Fruit fly (Drosophila melanogaster) whole organism, prepupa: Measurements from ENCODE around the gene Ubr1.

Experiments
- CG16779 ChIP-seq: fragments of 200-800 bp; sonication (Bioruptor generic); optimal IDR thresholded peaks from 3 replicates; lab custom pipeline; 2017; ENCODE audit warnings: missing biosample characterization, mild to moderate bottlenecking, missing genetic modification characterization
- CG6808 ChIP-seq: fragments of 200-800 bp; sonication (Bioruptor generic); optimal IDR thresholded peaks from 3 replicates; lab custom pipeline; 2017; ENCODE audit warnings: missing biosample characterization, missing genetic modification characterization, mild to moderate bottlenecking, moderate library complexity, missing genetic modification reagents
- Eip78C ChIP-seq: fragments of 200-800 bp; sonication (Bioruptor generic); peaks from one replicate; lab custom pipeline; 2016; ENCODE audit warnings: missing biosample characterization, missing genetic modification characterization
- Ets21C ChIP-seq: fragments of 200-800 bp; sonication (Bioruptor generic); optimal IDR thresholded peaks from 3 replicates; lab custom pipeline; 2016; ENCODE audit warnings: missing biosample characterization, missing genetic modification characterization
- Sox14 ChIP-seq: fragments of 200-800 bp; sonication (Bioruptor generic); optimal IDR thresholded peaks from 3 replicates; lab custom pipeline; 2016; ENCODE audit warnings: missing biosample characterization, missing genetic modification characterization
- achi ChIP-seq: fragments of 200-800 bp; sonication (Bioruptor generic); optimal IDR thresholded peaks from 3 replicates; lab custom pipeline; 2016; ENCODE audit warnings: missing biosample characterization, missing genetic modification characterization
- fd85E ChIP-seq: fragments of 200-800 bp; sonication (Bioruptor generic); optimal IDR thresholded peaks from 3 replicates; lab custom pipeline; 2016; ENCODE audit warnings: missing biosample characterization, missing genetic modification characterization
- fkh ChIP-seq: fragments of 200-800 bp; sonication (Bioruptor generic); optimal IDR thresholded peaks from 3 replicates; lab custom pipeline; 2017; ENCODE audit warnings: missing biosample characterization, mild to moderate bottlenecking, missing genetic modification characterization, moderate library complexity
- svp ChIP-seq: fragments of 200-800 bp; sonication (Bioruptor generic); peaks from one replicate; lab custom pipeline; 2016; ENCODE audit warnings: missing biosample characterization, missing genetic modification characterization
- topi ChIP-seq: fragments of 200-800 bp; sonication (Bioruptor generic); optimal IDR thresholded peaks from 3 replicates; lab custom pipeline; 2016; ENCODE audit warnings: missing biosample characterization, missing genetic modification characterization

Gene Ubr1

DNA sequence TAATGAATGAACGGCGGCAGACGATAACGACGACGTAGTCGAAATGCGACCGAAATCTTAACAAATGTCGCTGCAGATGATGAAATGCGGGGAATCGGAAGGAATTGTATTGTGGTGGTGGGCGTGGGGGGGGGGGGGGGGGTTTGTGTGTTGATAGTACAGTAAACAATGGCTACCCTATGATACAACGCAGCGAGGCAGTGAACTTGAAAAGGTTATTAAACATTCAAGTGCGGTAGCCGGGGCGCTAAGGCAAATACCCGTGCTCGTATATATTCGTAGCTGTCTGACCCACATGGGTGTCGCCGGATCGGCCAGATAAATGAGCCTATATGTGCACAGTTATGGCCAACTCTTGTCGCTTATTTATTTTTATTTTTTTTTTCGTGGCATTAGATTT is 59.2 kb downstream of the Ubr1 start:
- peak; percentile 41 for TF ChIP-seq svp
- no peak for TF ChIP-seq CG6808
- peak; percentile 54 for TF ChIP-seq fkh
- TF ChIP-seq Ets21C (GFP tag; lab: Kevin White, UChicago), result no peak
- TF ChIP-seq, all 60 proteins: peak for 2

DNA sequence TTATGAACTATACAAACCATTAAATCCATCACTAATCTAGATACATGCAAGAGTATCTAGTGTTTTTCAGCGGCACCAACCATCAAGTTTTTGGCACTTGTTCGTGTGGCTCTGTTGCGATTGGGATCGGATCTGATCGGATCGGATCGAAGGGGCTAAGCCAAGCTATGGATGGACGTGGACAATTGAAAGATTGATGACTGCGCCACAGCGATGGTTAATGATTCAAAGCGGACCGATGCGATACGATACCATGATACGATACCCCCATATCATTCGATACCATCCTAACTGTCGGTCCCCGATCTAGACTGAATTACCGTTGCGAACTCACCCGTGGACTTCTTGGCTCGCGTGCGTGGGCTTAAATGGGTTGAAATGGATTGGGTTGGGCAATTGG is 60.8 kb downstream of the Ubr1 start:
- TF ChIP-seq topi (GFP tag; lab: Kevin White, UChicago) (no peak), fkh (no peak), CG16779 (tag; lab: Kevin White, UChicago) (no peak), achi (GFP tag; lab: Kevin White, UChicago) (no peak), fd85E (no peak)
- TF ChIP-seq, all 60 proteins: peak for 0

DNA sequence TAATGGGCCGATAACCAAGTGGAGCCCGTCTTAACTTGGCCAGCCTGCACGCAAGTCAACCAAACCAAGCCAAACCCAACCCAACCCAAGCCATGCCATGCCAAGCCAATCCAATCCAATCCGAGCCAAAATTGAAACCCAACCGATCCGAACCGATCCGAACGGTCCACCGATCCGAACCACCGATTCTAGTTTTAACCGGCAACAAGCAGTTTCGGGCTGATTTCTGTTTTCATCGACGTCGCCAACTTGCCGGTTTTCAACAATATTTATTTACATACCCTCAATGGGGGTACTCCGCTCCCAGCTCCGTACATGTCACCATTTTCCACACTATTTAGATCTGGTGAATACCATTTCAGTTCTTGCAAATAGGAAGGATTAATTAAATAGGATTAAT is 61.5 kb downstream of the Ubr1 start:
- TF ChIP-seq Eip78C (GFP tag; lab: Kevin White, UChicago) (peak; percentile 55), fkh (peak; percentile 9), Sox14 (GFP tag; lab: Kevin White, UChicago) (no peak)
